Worm (Caenorhabditis elegans): Measurements from ENCODE around the gene let-92.
A peak's percentile ranks its signal among the peaks of the same experiment; 100 is the strongest.

The let-92 gene

DNA sequence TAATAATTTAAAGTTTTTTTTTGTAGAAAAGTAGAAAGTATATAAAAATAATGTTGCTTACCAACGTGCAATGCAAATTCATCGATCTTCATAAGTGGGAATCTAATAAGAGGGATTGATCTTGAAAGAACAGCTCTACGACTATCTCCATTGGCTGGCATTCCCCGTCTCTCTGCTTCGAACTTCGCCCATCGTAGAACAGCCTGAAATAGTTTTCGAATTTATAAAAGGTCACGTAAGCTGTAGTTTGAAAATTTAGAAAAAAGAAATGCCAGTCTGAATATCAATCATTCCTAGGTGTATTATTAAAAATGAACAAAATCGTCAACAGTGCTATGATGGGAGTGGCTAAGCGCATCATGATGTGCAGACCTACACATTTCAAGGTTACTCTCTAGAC is 6.4 kb upstream of the let-92 start, which contains the start of gene F38H4.5:
Gene F38H4.5 (plus strand): TSS at position 301 of the 400 bp plus-strand sequence.
- TF ChIP-seq ztf-11 (tag; optimal IDR thresholded peaks at IDR 0.05) (no peak), sem-2 (GFP tag; optimal IDR thresholded peaks at IDR 0.05) (no peak), pha-4 (tag; optimal IDR thresholded peaks at IDR 0.05) (no peak), nhr-76 (tag; optimal IDR thresholded peaks at IDR 0.05) (no peak), lsy-2 (tag; optimal IDR thresholded peaks at IDR 0.05) (no peak), bed-3 (GFP tag; optimal IDR thresholded peaks at IDR 0.05) (no peak), drap-1 (GFP tag; optimal IDR thresholded peaks at IDR 0.05) (no peak), elt-3 (tag; optimal IDR thresholded peaks at IDR 0.05) (no peak), sptf-1 (tag; optimal IDR thresholded peaks at IDR 0.05) (no peak), elt-1 (tag; optimal IDR thresholded peaks at IDR 0.05; ENCODE audit: borderline replicate concordance, insufficient read depth) (no peak), flh-1 (GFP tag; optimal IDR thresholded peaks at IDR 0.05) (no peak), unc-120 (tag; optimal IDR thresholded peaks at IDR 0.05; ENCODE audit: poor library complexity, severe bottlenecking) (no peak)

DNA sequence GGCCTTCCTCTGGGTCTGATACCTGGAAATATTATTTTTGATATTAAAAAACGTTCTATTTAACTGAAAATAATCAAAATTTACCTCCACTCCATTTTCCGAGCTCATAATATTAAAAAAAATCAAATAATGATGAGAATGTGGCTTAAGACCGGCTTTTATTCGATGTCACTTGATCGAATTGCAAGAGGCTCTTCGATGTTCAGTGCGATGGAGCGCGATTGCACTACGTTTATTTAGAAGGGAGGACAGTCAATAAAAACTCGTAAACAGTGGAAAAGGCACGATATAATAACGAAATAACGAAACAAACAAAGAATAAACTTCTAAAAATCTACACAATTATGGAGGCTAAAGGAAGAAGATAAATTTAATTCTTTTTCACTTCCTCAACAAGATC is 3.5 kb upstream of the let-92 start, which contains the start of gene tag-30:
Gene tag-30 (minus strand): TSS at position 383 of the 400 bp plus-strand sequence.
- TF ChIP-seq lsy-2 (tag; optimal IDR thresholded peaks at IDR 0.05): peak; percentile 2
- TF ChIP-seq drap-1 (GFP tag; optimal IDR thresholded peaks at IDR 0.05): peak; percentile 8
- TF ChIP-seq flh-1 (GFP tag; optimal IDR thresholded peaks at IDR 0.05): no peak
- TF ChIP-seq sptf-1 (tag; optimal IDR thresholded peaks at IDR 0.05): peak; percentile 24
- TF ChIP-seq pha-4 (tag; optimal IDR thresholded peaks at IDR 0.05): peak; percentile 81
- TF ChIP-seq mep-1 (tag; optimal IDR thresholded peaks at IDR 0.05): peak; percentile 60
- no peak for TF ChIP-seq unc-39 (tag; optimal IDR thresholded peaks at IDR 0.05)
- TF ChIP-seq ceh-39 (tag; optimal IDR thresholded peaks at IDR 0.05): peak; percentile 34
- TF ChIP-seq ces-1 (GFP tag; optimal IDR thresholded peaks at IDR 0.05): peak; percentile 75
- TF ChIP-seq ham-2 (GFP tag; optimal IDR thresholded peaks at IDR 0.05): no peak
- TF ChIP-seq hlh-1 (tag; optimal IDR thresholded peaks at IDR 0.05): peak; percentile 29

DNA sequence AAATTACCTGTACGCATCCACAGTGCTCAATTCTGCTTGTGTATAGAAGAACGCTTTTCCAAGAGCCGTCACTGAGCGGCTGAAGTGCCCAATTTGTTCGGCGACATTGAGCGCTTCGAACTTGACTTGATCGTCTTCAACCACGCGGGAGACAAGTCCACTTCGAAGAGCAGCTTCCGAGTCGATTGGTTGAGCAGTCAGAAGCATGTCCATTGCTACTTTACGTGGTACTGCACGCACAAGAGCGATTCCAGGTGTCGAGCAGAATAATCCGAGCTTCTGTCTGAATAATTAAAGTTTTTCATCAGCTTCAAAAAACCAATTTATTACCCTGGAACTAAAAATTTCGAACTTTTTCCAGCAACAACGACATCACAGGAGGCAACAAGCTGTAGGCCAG is 2.8 kb upstream of the let-92 start:
- TF ChIP-seq ham-2 (GFP tag; optimal IDR thresholded peaks at IDR 0.05) (no peak), flh-1 (GFP tag; optimal IDR thresholded peaks at IDR 0.05) (no peak), M03D4.4 (tag; optimal IDR thresholded peaks at IDR 0.05) (no peak), pha-4 (tag; optimal IDR thresholded peaks at IDR 0.05) (no peak), ztf-11 (tag; optimal IDR thresholded peaks at IDR 0.05) (no peak), unc-62 (GFP tag; optimal IDR thresholded peaks at IDR 0.05) (no peak), blmp-1 (tag; optimal IDR thresholded peaks at IDR 0.05) (no peak), cnd-1 (tag; optimal IDR thresholded peaks at IDR 0.05) (no peak), mep-1 (tag; optimal IDR thresholded peaks at IDR 0.05) (no peak), lsy-2 (tag; optimal IDR thresholded peaks at IDR 0.05) (no peak), elt-3 (tag; optimal IDR thresholded peaks at IDR 0.05) (no peak), sem-2 (GFP tag; optimal IDR thresholded peaks at IDR 0.05) (no peak), ceh-43 (GFP tag; optimal IDR thresholded peaks at IDR 0.05) (no peak), nhr-2 (tag; optimal IDR thresholded peaks at IDR 0.05) (no peak), unc-120 (tag; optimal IDR thresholded peaks at IDR 0.05; ENCODE audit: poor library complexity, severe bottlenecking) (no peak), ceh-39 (tag; optimal IDR thresholded peaks at IDR 0.05) (no peak), tbx-8 (GFP tag; optimal IDR thresholded peaks at IDR 0.05) (no peak), sptf-1 (tag; optimal IDR thresholded peaks at IDR 0.05) (no peak), elt-1 (tag; optimal IDR thresholded peaks at IDR 0.05; ENCODE audit: borderline replicate concordance, insufficient read depth) (no peak)

DNA sequence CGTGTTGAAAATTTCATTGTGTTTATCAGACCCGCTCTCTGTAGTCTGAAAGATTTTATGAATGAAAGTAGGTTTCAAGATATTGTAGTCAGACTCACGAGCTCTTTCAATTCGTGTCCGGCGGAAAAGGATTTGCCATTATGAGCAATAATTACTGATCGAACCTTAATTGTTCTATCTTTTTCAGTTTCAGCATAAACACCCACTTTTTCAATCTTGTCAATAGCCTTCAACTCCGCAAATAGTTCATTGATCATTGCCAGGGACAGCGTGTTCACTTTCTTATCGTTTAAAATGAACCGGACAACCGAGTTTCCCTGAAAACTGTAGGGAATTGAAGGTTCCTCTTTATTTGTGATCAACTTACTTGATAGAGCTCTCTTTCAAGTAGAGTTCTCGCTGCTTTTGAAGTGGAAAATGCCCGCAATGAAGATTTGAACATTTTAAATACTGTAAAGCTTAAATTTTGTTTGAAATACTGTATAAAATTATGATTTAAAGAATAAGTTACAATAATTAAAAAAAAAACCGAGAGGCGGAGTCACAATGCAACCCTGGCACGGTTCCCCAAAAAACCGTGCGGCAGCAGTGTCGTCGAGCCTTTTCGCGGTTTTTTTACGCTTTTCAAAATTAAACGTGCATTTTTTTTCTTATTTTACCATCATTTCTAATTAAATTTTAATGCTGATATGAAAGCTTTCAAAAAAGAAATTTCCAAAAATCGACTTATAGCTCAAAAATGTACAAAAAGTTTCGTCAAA is 2.2 kb upstream of the let-92 start, which contains the start of gene ech-2:
Gene ech-2 (minus strand): TSS at position 452 of the 761 bp plus-strand sequence.
- TF ChIP-seq lsy-2 (tag; optimal IDR thresholded peaks at IDR 0.05) (peak; percentile 4), mep-1 (tag; optimal IDR thresholded peaks at IDR 0.05) (peak; percentile 60), nhr-2 (tag; optimal IDR thresholded peaks at IDR 0.05) (no peak), hlh-1 (tag; optimal IDR thresholded peaks at IDR 0.05) (peak; percentile 27)

DNA sequence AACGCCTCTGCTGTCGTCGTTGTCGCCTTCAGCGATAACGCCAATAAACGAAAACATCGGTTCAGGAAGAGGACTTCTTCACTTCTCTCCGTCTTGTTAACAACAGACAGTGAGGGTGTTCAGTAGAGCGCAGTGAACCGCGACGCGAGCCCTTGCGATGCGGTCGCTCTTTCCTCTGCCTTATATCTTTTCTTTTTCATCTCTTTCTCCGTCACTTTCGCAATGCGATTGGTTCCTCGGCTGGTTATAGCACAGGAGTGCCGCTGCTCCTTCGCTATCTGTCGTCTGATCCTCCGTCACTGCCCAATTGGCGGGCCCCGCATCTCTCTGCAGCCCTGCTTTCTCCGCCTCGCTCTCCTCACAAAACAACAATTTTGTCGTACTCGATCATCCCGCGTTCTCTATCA is 1.1 kb upstream of the let-92 start:
- no peak for TF ChIP-seq ceh-83 (GFP tag; optimal IDR thresholded peaks at IDR 0.05)
- peak; percentile 69 for TF ChIP-seq ces-1 (GFP tag; optimal IDR thresholded peaks at IDR 0.05)
- peak; percentile 75 for TF ChIP-seq pha-4 (tag; optimal IDR thresholded peaks at IDR 0.05)
- peak; percentile 28 for TF ChIP-seq mls-2 (tag; optimal IDR thresholded peaks at IDR 0.05)
- peak; percentile 54 for TF ChIP-seq mep-1 (tag; optimal IDR thresholded peaks at IDR 0.05)
- TF ChIP-seq nhr-2 (tag; optimal IDR thresholded peaks at IDR 0.05): no peak
- TF ChIP-seq nhr-237 (tag; optimal IDR thresholded peaks at IDR 0.05): no peak
- no peak for TF ChIP-seq zip-8 (tag; optimal IDR thresholded peaks at IDR 0.05)
- TF ChIP-seq tbx-8 (GFP tag; optimal IDR thresholded peaks at IDR 0.05): no peak
- TF ChIP-seq ceh-39 (tag; optimal IDR thresholded peaks at IDR 0.05): no peak
- TF ChIP-seq ham-2 (GFP tag; optimal IDR thresholded peaks at IDR 0.05): peak; percentile 92
- TF ChIP-seq lin-13 (tag; optimal IDR thresholded peaks at IDR 0.05): peak; percentile 67
- peak; percentile 62 for TF ChIP-seq unc-62 (GFP tag; optimal IDR thresholded peaks at IDR 0.05)
- TF ChIP-seq nhr-12 (tag; optimal IDR thresholded peaks at IDR 0.05): no peak
- no peak for TF ChIP-seq nhr-76 (tag; optimal IDR thresholded peaks at IDR 0.05)
- TF ChIP-seq elt-1 (tag; optimal IDR thresholded peaks at IDR 0.05; ENCODE audit: borderline replicate concordance, insufficient read depth): no peak
- TF ChIP-seq elt-3 (tag; optimal IDR thresholded peaks at IDR 0.05): no peak
- peak; percentile 79 for TF ChIP-seq hlh-1 (tag; optimal IDR thresholded peaks at IDR 0.05)
- peak; percentile 0 for TF ChIP-seq bed-3 (GFP tag; optimal IDR thresholded peaks at IDR 0.05)
- TF ChIP-seq sem-2 (GFP tag; optimal IDR thresholded peaks at IDR 0.05): no peak
- TF ChIP-seq sptf-1 (tag; optimal IDR thresholded peaks at IDR 0.05): peak; percentile 19
- TF ChIP-seq blmp-1 (tag; optimal IDR thresholded peaks at IDR 0.05): no peak
- TF ChIP-seq lsy-2 (tag; optimal IDR thresholded peaks at IDR 0.05): peak; percentile 67
- TF ChIP-seq ztf-11 (tag; optimal IDR thresholded peaks at IDR 0.05): peak; percentile 37
- TF ChIP-seq drap-1 (GFP tag; optimal IDR thresholded peaks at IDR 0.05): peak; percentile 35
- TF ChIP-seq lin-32 (GFP tag; optimal IDR thresholded peaks at IDR 0.05): no peak
- no peak for TF ChIP-seq mab-5 (tag; optimal IDR thresholded peaks at IDR 0.05)
- no peak for TF ChIP-seq unc-39 (tag; optimal IDR thresholded peaks at IDR 0.05)
- TF ChIP-seq nhr-28 (tag; optimal IDR thresholded peaks at IDR 0.05): no peak
- no peak for TF ChIP-seq ceh-43 (GFP tag; optimal IDR thresholded peaks at IDR 0.05)
- TF ChIP-seq unc-120 (tag; optimal IDR thresholded peaks at IDR 0.05; ENCODE audit: poor library complexity, severe bottlenecking): peak; percentile 87
